Worm (Caenorhabditis elegans): ENCODE measurements around the gene wbp-2.

- TF ChIP-seq nhr-25 (tag; optimal IDR thresholded peaks at IDR 0.05) (peak; percentile 38), snpc-4 (tag; optimal IDR thresholded peaks at IDR 0.05) (no peak), nhr-28 (tag; optimal IDR thresholded peaks at IDR 0.05) (no peak)
Observed at ce11 chrII:9285171-9286025, 44.2 kb upstream of the wbp-2 start, which contains the start of gene mtrr-1.

Data from whole organism, L3 larva.